Fruit fly (Drosophila melanogaster) whole organism, prepupa: ENCODE data around the gene Mocs2B.

ENCODE experiments used
- Blimp-1 ChIP-seq: fragments of 200-800 bp; sonication (Bioruptor generic); optimal IDR thresholded peaks from 3 replicates; lab custom pipeline; 2017; ENCODE audit warnings: missing biosample characterization, missing genetic modification characterization, mild to moderate bottlenecking, moderate library complexity, missing genetic modification reagents
- CG11294 ChIP-seq: fragments of 200-800 bp; sonication (Bioruptor generic); IDR thresholded peaks from 2 replicates; pipeline ENCODE4 v1.3.6; 2022; ENCODE audit warnings: missing biosample characterization, missing genetic modification characterization
- CG11762 ChIP-seq: fragments of 200-800 bp; sonication (Bioruptor generic); optimal IDR thresholded peaks from 3 replicates; lab custom pipeline; 2016; ENCODE audit warnings: missing biosample characterization, missing genetic modification characterization; ENCODE audit not compliant: insufficient read depth
- CG1621 ChIP-seq: fragments of 200-800 bp; sonication (Bioruptor generic); optimal IDR thresholded peaks from 3 replicates; lab custom pipeline; 2018; ENCODE audit warnings: missing biosample characterization, mild to moderate bottlenecking, missing genetic modification characterization
- CG3032 ChIP-seq: fragments of 200-800 bp; optimal IDR thresholded peaks from 2 replicates; lab custom pipeline; 2019; ENCODE audit warnings: missing biosample characterization, mild to moderate bottlenecking, missing genetic modification characterization, moderate library complexity
- CG31627 ChIP-seq: fragments of 200-800 bp; sonication (Bioruptor generic); optimal IDR thresholded peaks from 3 replicates; lab custom pipeline; 2016; ENCODE audit warnings: missing biosample characterization, missing genetic modification characterization
- CG34406 ChIP-seq: fragments of 200-800 bp; sonication (Bioruptor generic); optimal IDR thresholded peaks from 3 replicates; lab custom pipeline; 2016; ENCODE audit warnings: missing biosample characterization, missing genetic modification characterization
- CG3919 ChIP-seq: fragments of 200-800 bp; sonication (Bioruptor generic); optimal IDR thresholded peaks from 3 replicates; lab custom pipeline; 2016; ENCODE audit warnings: missing biosample characterization, missing genetic modification characterization
- CG6808 ChIP-seq: fragments of 200-800 bp; sonication (Bioruptor generic); optimal IDR thresholded peaks from 3 replicates; lab custom pipeline; 2017; ENCODE audit warnings: missing biosample characterization, missing genetic modification characterization, mild to moderate bottlenecking, moderate library complexity, missing genetic modification reagents
- CG6854 ChIP-seq: fragments of 200-800 bp; sonication (Bioruptor generic); optimal IDR thresholded peaks from 2 replicates; lab custom pipeline; 2017; ENCODE audit warnings: missing biosample characterization, mild to moderate bottlenecking, missing genetic modification characterization
- CG8119 ChIP-seq: fragments of 200-800 bp; sonication (Bioruptor generic); IDR thresholded peaks from 3 replicates; pipeline ENCODE4 v1.3.6; 2022; ENCODE audit warnings: missing biosample characterization, missing genetic modification characterization
- CG8632 ChIP-seq: fragments of 200-800 bp; sonication (Bioruptor generic); optimal IDR thresholded peaks from 3 replicates; lab custom pipeline; 2016; ENCODE audit warnings: missing biosample characterization, missing genetic modification characterization
- Eip75B ChIP-seq: fragments of 200-800 bp; sonication (Bioruptor generic); optimal IDR thresholded peaks from 3 replicates; lab custom pipeline; 2016; ENCODE audit warnings: missing biosample characterization, missing genetic modification characterization
- Eip78C ChIP-seq: fragments of 200-800 bp; sonication (Bioruptor generic); peaks from one replicate; lab custom pipeline; 2016; ENCODE audit warnings: missing biosample characterization, missing genetic modification characterization
- Eip93F ChIP-seq: fragments of 200-800 bp; sonication (Bioruptor generic); optimal IDR thresholded peaks from 2 replicates; lab custom pipeline; 2016; ENCODE audit warnings: missing biosample characterization, mild to moderate bottlenecking, missing genetic modification characterization
- Ets21C ChIP-seq: fragments of 200-800 bp; sonication (Bioruptor generic); optimal IDR thresholded peaks from 3 replicates; lab custom pipeline; 2016; ENCODE audit warnings: missing biosample characterization, missing genetic modification characterization
- Gug ChIP-seq: fragments of 200-800 bp; sonication (Bioruptor generic); IDR thresholded peaks from 2 replicates; pipeline ENCODE4 v1.3.6; 2022; ENCODE audit warnings: missing biosample characterization, missing genetic modification characterization
- Met ChIP-seq: fragments of 200-800 bp; sonication (Bioruptor generic); optimal IDR thresholded peaks from 3 replicates; lab custom pipeline; 2016; ENCODE audit warnings: missing biosample characterization, missing genetic modification characterization
- OdsH ChIP-seq: fragments of 200-800 bp; sonication (Bioruptor generic); optimal IDR thresholded peaks from 3 replicates; lab custom pipeline; 2016; ENCODE audit warnings: missing biosample characterization, missing genetic modification characterization
- Smox ChIP-seq: fragments of 200-800 bp; sonication (Bioruptor generic); optimal IDR thresholded peaks from 3 replicates; lab custom pipeline; 2016; ENCODE audit warnings: missing biosample characterization, missing genetic modification characterization
- Sox14 ChIP-seq: fragments of 200-800 bp; sonication (Bioruptor generic); optimal IDR thresholded peaks from 3 replicates; lab custom pipeline; 2016; ENCODE audit warnings: missing biosample characterization, missing genetic modification characterization
- acj6 ChIP-seq: fragments of 200-800 bp; sonication (Bioruptor generic); optimal IDR thresholded peaks from 3 replicates; lab custom pipeline; 2016; ENCODE audit warnings: missing biosample characterization, missing genetic modification characterization
- eg ChIP-seq: fragments of 200-800 bp; sonication (Bioruptor generic); IDR thresholded peaks from 3 replicates; pipeline ENCODE4 v1.3.6; 2022; ENCODE audit warnings: missing biosample characterization, missing genetic modification characterization
- fd59A ChIP-seq: fragments of 200-800 bp; sonication (Bioruptor generic); optimal IDR thresholded peaks from 2 replicates; lab custom pipeline; 2017; ENCODE audit warnings: missing biosample characterization, mild to moderate bottlenecking, missing genetic modification characterization, missing genetic modification reagents
- fkh ChIP-seq: fragments of 200-800 bp; sonication (Bioruptor generic); optimal IDR thresholded peaks from 3 replicates; lab custom pipeline; 2017; ENCODE audit warnings: missing biosample characterization, mild to moderate bottlenecking, missing genetic modification characterization, moderate library complexity
- net ChIP-seq: fragments of 200-800 bp; sonication (Bioruptor generic); optimal IDR thresholded peaks from 3 replicates; lab custom pipeline; 2016; ENCODE audit warnings: missing biosample characterization, missing genetic modification characterization
- pdm3 ChIP-seq: fragments of 200-800 bp; sonication (Bioruptor generic); optimal IDR thresholded peaks from 3 replicates; lab custom pipeline; 2016; ENCODE audit warnings: missing biosample characterization, missing genetic modification characterization
- salr ChIP-seq, 2 experiments: fragments of 200-800 bp; sonication (Bioruptor generic); optimal IDR thresholded peaks; 3 replicates each; lab custom pipeline; 2016 to 2018; ENCODE audit warnings: missing biosample characterization in 2 of 2, missing genetic modification characterization in 2 of 2, mild to moderate bottlenecking in 1 of 2
- ss ChIP-seq, 2 experiments: fragments of 200-800 bp; sonication (Bioruptor generic); optimal IDR thresholded peaks; 2 replicates in 1 of 2; 3 replicates in 1 of 2; lab custom pipeline; 2017 to 2018; ENCODE audit warnings: mild to moderate bottlenecking in 2 of 2, missing biosample characterization in 2 of 2, missing genetic modification characterization in 2 of 2, moderate library complexity in 1 of 2
- topi ChIP-seq: fragments of 200-800 bp; sonication (Bioruptor generic); optimal IDR thresholded peaks from 3 replicates; lab custom pipeline; 2016; ENCODE audit warnings: missing biosample characterization, missing genetic modification characterization
- vri ChIP-seq: fragments of 200-800 bp; sonication (Bioruptor generic); optimal IDR thresholded peaks from 3 replicates; lab custom pipeline; 2016; ENCODE audit warnings: missing biosample characterization, mild to moderate bottlenecking, missing genetic modification characterization

Gene Mocs2B

dm6 chr3R:25102253-25102652 is 24.9 kb downstream of the Mocs2B start, which contains the start of gene CG45095:
CG45095 (plus strand) TSS chr3R:25102553.
- TF ChIP-seq Smox (no peak), vri (GFP tag; lab: Kevin White, UChicago) (peak; percentile 57), OdsH (GFP tag; lab: Kevin White, UChicago) (no peak), CG31627 (GFP tag; lab: Kevin White, UChicago) (no peak)

- peak; percentile 79 for TF ChIP-seq Sox14
- TF ChIP-seq Eip93F (GFP tag; lab: Kevin White, UChicago), result no peak
- no peak for TF ChIP-seq fkh (GFP tag; lab: Kevin White, UChicago)
- no peak for TF ChIP-seq CG8632
- TF ChIP-seq CG11762, result no peak
- no peak for TF ChIP-seq fd59A (GFP tag; lab: Kevin White, UChicago)
Observed at dm6 chr3R:25097486-25097885, 29.7 kb downstream of the Mocs2B start, which contains the start of the genes CG33095 and CG33096. CG33095 (plus strand) TSS chr3R:25097672. CG33096 (plus strand) TSS chr3R:25097672.

DNA sequence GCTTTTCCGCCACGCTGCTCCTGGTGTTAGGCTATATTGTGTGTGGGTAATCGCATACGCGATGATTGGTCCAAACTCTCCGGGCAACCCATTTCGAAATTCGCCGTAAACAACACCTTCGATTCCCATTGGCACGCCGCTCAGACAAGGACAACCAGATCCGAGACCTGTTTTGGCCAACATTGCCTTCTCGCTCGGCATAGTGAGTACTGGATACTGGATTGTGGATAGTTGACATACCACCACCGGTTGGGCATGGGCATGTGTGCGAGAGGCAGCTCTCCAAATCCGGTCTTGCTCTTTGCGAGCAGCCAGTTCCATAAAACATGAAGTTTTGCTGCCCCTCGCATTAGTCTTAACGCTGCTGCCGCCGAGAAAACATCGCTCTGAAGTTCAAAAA is 32.5 kb downstream of the Mocs2B start, which contains the start of gene fd96Cb:
fd96Cb (plus strand) TSS at position 374 of the 400 bp plus-strand sequence.
- TF ChIP-seq CG3919 (GFP tag; lab: Kevin White, UChicago), result no peak
- TF ChIP-seq ss (GFP tag; optimal IDR thresholded peaks at IDR 0.05; lab: Kevin White, UChicago), result peak in 1 of 2 experiments; percentile 32
- TF ChIP-seq CG1621 (tag; lab: Kevin White, UChicago), result peak; percentile 87

dm6 chr3R:25082348-25082747 is 44.8 kb downstream of the Mocs2B start, which contains the start of gene fd96Ca:
fd96Ca (plus strand) TSS chr3R:25082684.
- TF ChIP-seq CG1621 (tag; lab: Kevin White, UChicago) (peak; percentile 3), CG8632 (no peak)

DNA sequence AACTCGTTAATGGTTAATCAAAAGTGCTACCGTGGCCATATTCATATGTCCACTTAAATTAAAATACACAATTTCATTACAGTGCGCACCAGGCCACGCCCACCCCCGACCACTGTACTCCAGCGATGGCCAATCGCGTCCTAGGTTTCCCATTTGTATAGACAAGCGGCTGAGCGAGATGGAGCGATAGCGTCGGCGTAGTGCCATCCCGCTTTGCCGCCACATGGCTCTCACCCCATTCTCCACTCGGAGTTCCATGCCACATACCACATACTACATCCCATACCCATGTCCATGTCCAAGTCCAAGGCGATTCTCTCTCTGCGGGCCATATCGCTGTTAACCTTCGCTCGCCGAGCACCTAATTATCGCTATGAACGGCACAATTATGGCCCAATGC is 46.7 kb downstream of the Mocs2B start:
- TF ChIP-seq fkh (GFP tag; lab: Kevin White, UChicago), result peak; percentile 93
- TF ChIP-seq topi (GFP tag; lab: Kevin White, UChicago), result no peak
- TF ChIP-seq ss (GFP tag; optimal IDR thresholded peaks at IDR 0.05; lab: Kevin White, UChicago), result no peak
- TF ChIP-seq CG34406 (GFP tag; lab: Kevin White, UChicago), result no peak
- TF ChIP-seq Met (GFP tag; lab: Kevin White, UChicago), result no peak
- no peak for TF ChIP-seq CG11762
- TF ChIP-seq Eip78C, result peak; percentile 52
- TF ChIP-seq net (GFP tag; lab: Kevin White, UChicago), result no peak
- no peak for TF ChIP-seq OdsH (GFP tag; lab: Kevin White, UChicago)
- no peak for TF ChIP-seq CG1621 (tag; lab: Kevin White, UChicago)
- TF ChIP-seq salr (GFP tag; optimal IDR thresholded peaks at IDR 0.05; lab: Kevin White, UChicago), result no peak
- TF ChIP-seq acj6, result no peak
- no peak for TF ChIP-seq Gug (GFP tag; lab: Robert Waterston, UW)
- TF ChIP-seq Blimp-1 (GFP tag; lab: Kevin White, UChicago), result no peak
- TF ChIP-seq CG11294 (GFP tag; lab: Robert Waterston, UW), result no peak
- no peak for TF ChIP-seq vri (GFP tag; lab: Kevin White, UChicago)
- TF ChIP-seq Eip93F (GFP tag; lab: Kevin White, UChicago), result no peak
- TF ChIP-seq CG3032 (tag; lab: Kevin White, UChicago), result no peak

DNA sequence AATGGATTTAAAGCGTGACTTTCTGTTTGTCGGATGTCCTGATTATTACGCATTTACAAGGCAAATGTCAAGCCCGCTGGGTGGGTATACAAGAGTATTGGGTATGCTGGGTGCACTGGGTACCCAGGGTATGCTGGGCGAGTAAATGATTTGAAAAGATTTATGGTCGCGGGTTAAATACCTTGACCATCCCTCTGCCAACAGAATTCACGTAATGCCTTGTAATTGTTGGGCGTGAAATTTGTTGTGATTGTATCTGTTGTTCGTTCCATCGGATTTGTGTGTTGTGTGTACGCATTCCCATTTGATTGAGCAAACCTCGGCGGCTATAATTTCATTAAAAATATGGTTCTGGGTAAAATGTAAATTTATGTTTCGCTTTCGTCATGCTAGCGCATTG is 48.5 kb downstream of the Mocs2B start:
- TF ChIP-seq Eip75B (GFP tag; lab: Kevin White, UChicago) (no peak), Eip78C (no peak)

DNA sequence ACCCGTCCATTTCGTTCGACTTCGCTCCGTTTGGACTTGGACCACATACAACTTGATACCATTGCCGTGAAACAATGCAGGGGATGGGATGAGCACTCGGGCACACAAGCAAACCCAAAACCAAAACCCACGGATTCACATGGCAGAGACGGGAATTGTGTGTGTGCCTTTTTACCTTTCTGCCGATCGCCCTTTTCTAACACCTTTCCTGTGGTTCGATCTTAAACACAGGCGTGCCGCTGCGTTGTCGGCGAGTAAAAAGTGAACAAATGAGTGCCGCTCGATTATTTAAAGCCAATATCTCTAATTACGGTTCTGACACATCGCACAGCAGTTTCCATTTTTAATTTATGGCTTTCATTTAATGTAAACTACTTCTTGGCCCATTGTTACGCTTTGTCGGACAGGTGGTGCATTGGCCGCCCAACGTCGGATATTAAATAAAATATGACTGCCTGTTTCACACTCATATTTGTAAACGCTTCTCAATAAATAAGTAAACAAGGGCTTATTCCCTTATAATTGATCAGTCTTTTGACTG is 49.8 kb downstream of the Mocs2B start:
- TF ChIP-seq CG34406 (GFP tag; lab: Kevin White, UChicago) (no peak), OdsH (GFP tag; lab: Kevin White, UChicago) (no peak), CG3032 (tag; lab: Kevin White, UChicago) (no peak), CG6854 (GFP tag; lab: Kevin White, UChicago) (no peak), eg (GFP tag; lab: Robert Waterston, UW) (no peak), Ets21C (GFP tag; lab: Kevin White, UChicago) (no peak), CG31627 (GFP tag; lab: Kevin White, UChicago) (no peak), CG8119 (GFP tag; lab: Robert Waterston, UW) (no peak), Gug (GFP tag; lab: Robert Waterston, UW) (no peak), pdm3 (GFP tag; lab: Kevin White, UChicago) (no peak), CG6808 (GFP tag; lab: Kevin White, UChicago) (no peak)
